Worm (Caenorhabditis elegans): Measurements from ENCODE around the gene mms-19.

Gene mms-19

DNA sequence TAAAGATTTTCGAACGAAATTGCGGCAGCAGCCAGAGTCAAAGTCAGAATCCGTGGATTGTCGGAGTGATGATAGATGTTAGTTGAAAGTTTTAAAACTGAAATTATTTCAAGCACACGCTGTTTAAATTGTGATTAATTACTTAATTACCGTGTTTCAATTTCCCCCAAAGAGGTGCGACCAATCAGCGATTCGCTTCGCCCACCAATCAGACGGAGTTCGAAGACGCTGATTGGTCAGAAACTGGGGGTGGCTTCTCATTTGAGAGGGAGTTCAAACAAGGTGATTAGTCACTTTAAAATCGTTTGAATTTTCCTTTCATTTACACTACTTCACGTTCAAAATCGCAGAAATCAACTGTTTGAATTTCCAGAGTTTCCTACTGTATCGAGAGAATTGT, 14.7 kb upstream of the mms-19 start:
- TF ChIP-seq nhr-12 (tag; optimal IDR thresholded peaks at IDR 0.05) (no peak), ceh-43 (GFP tag; optimal IDR thresholded peaks at IDR 0.05) (no peak), M03D4.4 (tag; optimal IDR thresholded peaks at IDR 0.05) (no peak), unc-62 (GFP tag; optimal IDR thresholded peaks at IDR 0.05) (no peak), unc-120 (tag; optimal IDR thresholded peaks at IDR 0.05; ENCODE audit: poor library complexity, severe bottlenecking) (no peak), nhr-76 (tag; optimal IDR thresholded peaks at IDR 0.05) (no peak), pha-4 (tag; optimal IDR thresholded peaks at IDR 0.05) (no peak), mep-1 (tag; optimal IDR thresholded peaks at IDR 0.05) (no peak), unc-39 (tag; optimal IDR thresholded peaks at IDR 0.05) (no peak), hlh-1 (tag; optimal IDR thresholded peaks at IDR 0.05) (no peak)

DNA sequence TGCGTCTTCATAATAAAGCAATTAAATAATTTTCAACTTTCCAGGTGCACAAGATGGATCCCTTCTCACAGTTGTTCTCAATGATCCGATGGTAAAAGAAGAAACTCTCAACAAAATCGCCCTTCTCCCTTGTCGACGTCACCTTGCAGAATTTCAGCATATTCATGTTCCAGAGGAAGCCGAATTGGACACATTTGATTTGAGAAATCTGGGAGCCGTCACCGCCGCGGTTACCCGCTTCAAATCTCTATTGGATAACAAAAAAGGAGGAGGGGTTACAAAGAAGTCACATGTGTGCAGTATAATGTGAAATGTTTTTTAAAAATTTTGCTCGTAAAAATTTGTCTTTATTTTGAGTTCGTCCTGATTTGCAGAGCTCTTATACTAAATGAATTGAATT, 11.4 kb upstream of the mms-19 start:
- TF ChIP-seq nhr-76 (tag; optimal IDR thresholded peaks at IDR 0.05), result no peak
- no peak for TF ChIP-seq mls-2 (tag; optimal IDR thresholded peaks at IDR 0.05)
- TF ChIP-seq nhr-2 (tag; optimal IDR thresholded peaks at IDR 0.05), result no peak
- TF ChIP-seq blmp-1 (tag; optimal IDR thresholded peaks at IDR 0.05), result no peak

DNA sequence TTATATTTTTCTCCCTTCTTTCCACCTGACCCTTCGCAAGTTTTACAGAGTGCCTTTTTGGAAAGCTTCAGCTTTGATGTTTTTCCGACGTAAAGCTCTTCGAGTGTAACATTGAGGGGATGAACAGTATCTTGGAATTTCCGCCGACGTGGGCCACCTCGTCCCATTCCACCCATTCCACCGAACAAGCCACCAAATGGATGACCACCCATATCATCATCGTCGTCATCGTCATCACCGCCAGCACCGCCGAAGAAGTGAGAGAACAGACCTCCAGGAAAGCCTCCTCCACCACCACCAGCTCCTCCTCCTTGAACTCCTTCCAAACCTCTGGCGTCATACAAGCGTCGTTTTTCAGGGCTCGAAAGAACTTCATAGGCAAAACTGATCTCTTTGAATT, 9.9 kb upstream of the mms-19 start:
- TF ChIP-seq M03D4.4 (tag; optimal IDR thresholded peaks at IDR 0.05) (no peak), bed-3 (GFP tag; optimal IDR thresholded peaks at IDR 0.05) (no peak)

DNA sequence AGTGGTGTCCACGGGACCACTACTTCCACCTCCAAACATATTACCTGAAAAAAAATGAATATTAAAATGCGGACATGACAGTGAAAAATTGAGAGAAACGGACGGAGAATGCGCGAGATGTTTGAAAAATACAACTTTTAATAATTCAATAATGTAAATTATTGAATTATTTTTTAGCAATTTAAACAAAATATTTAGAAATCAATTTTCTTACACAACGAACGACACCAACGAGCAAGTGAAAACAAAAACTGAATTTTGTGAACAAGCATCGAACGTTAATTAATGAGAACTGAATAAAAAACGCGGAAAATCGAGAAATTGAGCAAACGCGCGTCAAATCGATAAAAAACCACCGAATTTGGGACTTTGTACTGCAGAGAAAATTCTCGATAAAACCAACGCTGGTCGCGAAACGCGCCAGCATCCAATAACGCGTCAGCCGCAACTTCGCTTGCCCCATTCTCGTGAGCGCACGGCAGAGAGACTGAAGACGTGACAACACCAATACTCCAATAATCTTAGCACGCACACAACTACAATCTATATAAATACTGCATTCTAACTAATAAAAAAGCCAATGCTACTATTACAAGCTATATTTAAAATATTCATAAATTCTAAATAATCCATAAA, 9.2 kb upstream of the mms-19 start, which contains the start of the genes dnj-19 and nhr-47:
Gene dnj-19 (minus strand): TSS at position 51 of the 636 bp plus-strand sequence.
Gene nhr-47 (plus strand): TSS at position 447 of the 636 bp plus-strand sequence.
- TF ChIP-seq hlh-1 (tag; optimal IDR thresholded peaks at IDR 0.05), result peak; percentile 7
- TF ChIP-seq drap-1 (GFP tag; optimal IDR thresholded peaks at IDR 0.05), result peak; percentile 72
- no peak for TF ChIP-seq ceh-83 (GFP tag; optimal IDR thresholded peaks at IDR 0.05)
- TF ChIP-seq elt-1 (tag; optimal IDR thresholded peaks at IDR 0.05; ENCODE audit: borderline replicate concordance, insufficient read depth), result no peak
- TF ChIP-seq mep-1 (tag; optimal IDR thresholded peaks at IDR 0.05), result peak; percentile 89
- peak; percentile 81 for TF ChIP-seq cnd-1 (tag; optimal IDR thresholded peaks at IDR 0.05)
- no peak for TF ChIP-seq mab-5 (tag; optimal IDR thresholded peaks at IDR 0.05)
- no peak for TF ChIP-seq nhr-2 (tag; optimal IDR thresholded peaks at IDR 0.05)
- no peak for TF ChIP-seq elt-3 (tag; optimal IDR thresholded peaks at IDR 0.05)
- TF ChIP-seq nhr-12 (tag; optimal IDR thresholded peaks at IDR 0.05), result peak; percentile 13
- peak; percentile 95 for TF ChIP-seq lin-13 (tag; optimal IDR thresholded peaks at IDR 0.05)
- TF ChIP-seq unc-62 (GFP tag; optimal IDR thresholded peaks at IDR 0.05), result peak; percentile 19
- peak; percentile 14 for TF ChIP-seq tbx-8 (GFP tag; optimal IDR thresholded peaks at IDR 0.05)
- peak; percentile 90 for TF ChIP-seq sptf-1 (tag; optimal IDR thresholded peaks at IDR 0.05)
- TF ChIP-seq snpc-4 (tag; optimal IDR thresholded peaks at IDR 0.05), result no peak
- TF ChIP-seq lin-32 (GFP tag; optimal IDR thresholded peaks at IDR 0.05), result peak; percentile 37
- TF ChIP-seq unc-120 (tag; optimal IDR thresholded peaks at IDR 0.05; ENCODE audit: poor library complexity, severe bottlenecking), result peak; percentile 65
- peak; percentile 68 for TF ChIP-seq ceh-43 (GFP tag; optimal IDR thresholded peaks at IDR 0.05)
- no peak for TF ChIP-seq blmp-1 (tag; optimal IDR thresholded peaks at IDR 0.05)
- TF ChIP-seq bed-3 (GFP tag; optimal IDR thresholded peaks at IDR 0.05), result peak; percentile 51
- no peak for TF ChIP-seq nhr-76 (tag; optimal IDR thresholded peaks at IDR 0.05)
- TF ChIP-seq nhr-28 (tag; optimal IDR thresholded peaks at IDR 0.05), result no peak
- peak; percentile 45 for TF ChIP-seq ces-1 (GFP tag; optimal IDR thresholded peaks at IDR 0.05)
- peak; percentile 84 for TF ChIP-seq pha-4 (tag; optimal IDR thresholded peaks at IDR 0.05)
- no peak for TF ChIP-seq ham-2 (GFP tag; optimal IDR thresholded peaks at IDR 0.05)
- TF ChIP-seq flh-1 (GFP tag; optimal IDR thresholded peaks at IDR 0.05), result no peak
- TF ChIP-seq lsy-2 (tag; optimal IDR thresholded peaks at IDR 0.05), result peak; percentile 72
- TF ChIP-seq ztf-11 (tag; optimal IDR thresholded peaks at IDR 0.05), result peak; percentile 5
- TF ChIP-seq M03D4.4 (tag; optimal IDR thresholded peaks at IDR 0.05), result peak; percentile 65
- TF ChIP-seq nhr-237 (tag; optimal IDR thresholded peaks at IDR 0.05), result peak; percentile 70
- peak; percentile 76 for TF ChIP-seq mls-2 (tag; optimal IDR thresholded peaks at IDR 0.05)
- TF ChIP-seq unc-39 (tag; optimal IDR thresholded peaks at IDR 0.05), result no peak
- TF ChIP-seq ceh-39 (tag; optimal IDR thresholded peaks at IDR 0.05), result peak; percentile 65
- peak; percentile 28 for TF ChIP-seq sem-2 (GFP tag; optimal IDR thresholded peaks at IDR 0.05)
- TF ChIP-seq zip-8 (tag; optimal IDR thresholded peaks at IDR 0.05), result no peak
